Fruit fly (Drosophila melanogaster) whole organism: ENCODE measurements around the gene Fmr1.

ENCODE experiments used
- CG8478 ChIP-seq: fragments of >200 bp; optimal IDR thresholded peaks from 2 replicates; lab custom pipeline; 2018; ENCODE audit warnings: inconsistent platforms
- Dll ChIP-seq: fragments of >200 bp; optimal IDR thresholded peaks from 2 replicates; lab custom pipeline; 2017
- pan ChIP-seq: fragments of >200 bp; optimal IDR thresholded peaks from 2 replicates; lab custom pipeline; 2017
- psq ChIP-seq: fragments of >200 bp; optimal IDR thresholded peaks from 2 replicates; lab custom pipeline; 2017

DNA sequence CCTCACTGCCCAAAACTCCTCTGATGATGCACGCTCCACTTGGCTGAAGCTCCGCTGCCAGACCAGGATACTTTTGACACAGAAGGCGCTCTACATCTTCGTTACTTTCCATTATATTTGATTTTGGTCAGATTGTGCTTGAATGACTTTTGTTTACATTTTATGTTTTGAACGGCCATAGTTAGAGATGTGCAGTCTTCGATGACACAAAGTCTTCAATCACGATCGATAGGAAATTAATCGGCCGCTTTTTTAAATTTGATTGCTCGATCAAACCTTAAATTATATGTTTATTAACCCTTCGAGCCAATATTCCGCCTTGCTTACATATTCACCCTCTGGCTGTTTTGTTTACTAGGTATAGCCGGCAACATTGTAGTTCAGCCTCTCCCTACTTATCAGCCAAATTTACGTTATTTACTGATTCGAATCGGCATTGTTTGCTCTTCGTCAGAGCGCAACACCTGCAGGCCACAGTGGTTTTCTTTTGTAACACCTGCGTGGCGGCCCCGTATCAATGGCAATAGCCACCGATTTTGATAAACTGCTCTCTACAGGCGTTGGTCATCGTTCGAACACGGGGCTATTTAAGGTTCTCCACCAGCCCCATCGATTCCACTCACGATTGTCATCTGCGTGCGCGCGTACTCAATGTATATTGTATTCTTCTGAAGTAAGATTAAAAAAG, 57.1 kb downstream of the Fmr1 start, which contains the start of the genes Fancl and Npc2e:
- TF ChIP-seq pan: no peak
- TF ChIP-seq CG8478: no peak
- TF ChIP-seq psq (lab: Kevin White, UChicago): no peak
- TF ChIP-seq Dll: no peak
